Fruit fly (Drosophila melanogaster) whole organism, embryonic: ENCODE data around the gene Gdi.
A peak's percentile ranks its signal among the peaks of the same experiment; 100 is the strongest.

Experiments
- Adf1 ChIP-seq: fragments of 200-800 bp; sonication (Bioruptor generic); IDR thresholded peaks from 2 replicates; pipeline ENCODE4 v1.3.6; 2022; ENCODE audit warnings: missing biosample characterization, missing genetic modification characterization
- CG10209 ChIP-seq: fragments of 200-800 bp; sonication (Bioruptor generic); optimal IDR thresholded peaks from 3 replicates; lab custom pipeline; 2017; ENCODE audit warnings: missing biosample characterization, mild to moderate bottlenecking, missing genetic modification characterization, missing genetic modification reagents
- CG1024 ChIP-seq: fragments of 200-800 bp; sonication (Bioruptor generic); IDR thresholded peaks from 2 replicates; pipeline ENCODE4 v1.3.6; 2022; ENCODE audit warnings: missing biosample characterization, missing genetic modification characterization
- CG10366 ChIP-seq: fragments of 200-800 bp; sonication (Bioruptor generic); IDR thresholded peaks from 2 replicates; pipeline ENCODE4 v1.3.6; 2022; ENCODE audit warnings: missing biosample characterization, missing genetic modification characterization
- CG12659 ChIP-seq: fragments of 200-800 bp; sonication (Bioruptor generic); optimal IDR thresholded peaks from 3 replicates; lab custom pipeline; 2017; ENCODE audit warnings: mild to moderate bottlenecking, missing biosample characterization, missing genetic modification reagents, missing genetic modification characterization
- CG17385 ChIP-seq: fragments of 200-800 bp; sonication (Bioruptor generic); optimal IDR thresholded peaks from 3 replicates; lab custom pipeline; 2018; ENCODE audit warnings: missing biosample characterization, mild to moderate bottlenecking, missing genetic modification characterization
- CG18619 ChIP-seq: fragments of 200-800 bp; sonication (Bioruptor generic); optimal IDR thresholded peaks from 3 replicates; lab custom pipeline; 2017; ENCODE audit warnings: missing biosample characterization, mild to moderate bottlenecking, missing genetic modification characterization
- CG2202 ChIP-seq: fragments of 200-800 bp; sonication (Bioruptor generic); optimal IDR thresholded peaks from 2 replicates; lab custom pipeline; 2018; ENCODE audit warnings: missing biosample characterization, mild to moderate bottlenecking, missing genetic modification characterization
- CG30403 ChIP-seq: fragments of 200-800 bp; sonication (Bioruptor generic); optimal IDR thresholded peaks from 3 replicates; lab custom pipeline; 2016; ENCODE audit warnings: missing biosample characterization, missing genetic modification characterization
- CG3281 ChIP-seq: fragments of 200-800 bp; sonication (Bioruptor generic); optimal IDR thresholded peaks from 3 replicates; lab custom pipeline; 2017; ENCODE audit warnings: missing biosample characterization, mild to moderate bottlenecking, missing genetic modification characterization
- CG3995 ChIP-seq: fragments of 200-800 bp; sonication (Bioruptor generic); optimal IDR thresholded peaks from 3 replicates; lab custom pipeline; 2016; ENCODE audit warnings: missing biosample characterization, missing genetic modification characterization
- CG4820 ChIP-seq: fragments of 200-800 bp; sonication (Bioruptor generic); optimal IDR thresholded peaks from 3 replicates; lab custom pipeline; 2016; ENCODE audit warnings: missing biosample characterization, missing genetic modification characterization
- CG6813 ChIP-seq: fragments of 200-800 bp; sonication (Bioruptor generic); optimal IDR thresholded peaks from 2 replicates; lab custom pipeline; 2017; ENCODE audit warnings: missing biosample characterization, missing genetic modification characterization, mild to moderate bottlenecking, moderate library complexity, missing genetic modification reagents
- CG8765 ChIP-seq: fragments of 200-800 bp; sonication (Bioruptor generic); IDR thresholded peaks from 2 replicates; pipeline ENCODE4 v1.3.6; 2022; ENCODE audit warnings: missing biosample characterization, missing genetic modification characterization
- CG9609 ChIP-seq: fragments of 200-800 bp; sonication (Bioruptor generic); optimal IDR thresholded peaks from 3 replicates; lab custom pipeline; 2016; ENCODE audit warnings: missing biosample characterization, missing genetic modification characterization
- D ChIP-seq, 2 experiments: fragments of 200-800 bp in 1 of 2; fragments of >200 bp in 1 of 2; sonication (Bioruptor generic) in 1 of 2; optimal IDR thresholded peaks; 2 replicates in 1 of 2; 3 replicates in 1 of 2; lab custom pipeline; 2017; ENCODE audit warnings: mild to moderate bottlenecking in 1 of 2, missing biosample characterization in 1 of 2, missing genetic modification characterization in 1 of 2, missing genetic modification reagents in 1 of 2
- Dip2 ChIP-seq: fragments of 200-800 bp; sonication (Bioruptor generic); IDR thresholded peaks from 2 replicates; pipeline ENCODE4 v1.3.6; 2022; ENCODE audit warnings: missing biosample characterization, missing genetic modification characterization
- Drgx ChIP-seq: fragments of 200-800 bp; sonication (Bioruptor generic); IDR thresholded peaks from 2 replicates; pipeline ENCODE4 v1.3.6; 2022; ENCODE audit warnings: missing biosample characterization, missing genetic modification characterization
- E2f1 ChIP-seq: fragments of 200-800 bp; sonication (Bioruptor generic); IDR thresholded peaks from 2 replicates; pipeline ENCODE4 v1.3.6; 2022; ENCODE audit warnings: missing biosample characterization, missing genetic modification characterization
- HLH54F ChIP-seq: fragments of 200-800 bp; sonication (Bioruptor generic); optimal IDR thresholded peaks from 3 replicates; lab custom pipeline; 2016; ENCODE audit warnings: missing biosample characterization, missing genetic modification characterization
- Hand ChIP-seq: fragments of 200-800 bp; sonication (Bioruptor generic); optimal IDR thresholded peaks from 2 replicates; lab custom pipeline; 2017; ENCODE audit warnings: mild to moderate bottlenecking, missing biosample characterization, missing genetic modification reagents, missing genetic modification characterization
- Mad ChIP-seq: fragments of 200-800 bp; sonication (Bioruptor generic); optimal IDR thresholded peaks from 2 replicates; lab custom pipeline; 2016; ENCODE audit warnings: missing biosample characterization, missing genetic modification characterization
- Meics ChIP-seq: fragments of 200-800 bp; sonication (Bioruptor generic); optimal IDR thresholded peaks from 2 replicates; lab custom pipeline; 2017; ENCODE audit warnings: missing biosample characterization, mild to moderate bottlenecking, missing genetic modification characterization
- NC2α ChIP-seq: fragments of 200-800 bp; sonication (Bioruptor generic); optimal IDR thresholded peaks from 2 replicates; lab custom pipeline; 2016; ENCODE audit warnings: missing biosample characterization, missing genetic modification characterization
- Neu2 ChIP-seq: fragments of 200-800 bp; sonication (Bioruptor generic); optimal IDR thresholded peaks from 3 replicates; lab custom pipeline; 2016; ENCODE audit warnings: missing biosample characterization, missing genetic modification characterization, borderline replicate concordance
- Oaz ChIP-seq: fragments of 200-800 bp; sonication (Bioruptor generic); IDR thresholded peaks from 2 replicates; pipeline ENCODE4 v1.3.6; 2022; ENCODE audit warnings: missing biosample characterization, missing genetic modification characterization
- Ravus ChIP-seq: fragments of 200-800 bp; sonication (Bioruptor generic); IDR thresholded peaks from 2 replicates; pipeline ENCODE4 v1.3.6; 2022; ENCODE audit warnings: missing biosample characterization, missing genetic modification characterization
- Scr ChIP-seq: fragments of 200-800 bp; sonication (Bioruptor generic); IDR thresholded peaks from 2 replicates; pipeline ENCODE4 v1.3.6; 2022; ENCODE audit warnings: missing biosample characterization, missing genetic modification characterization; ENCODE audit not compliant: partially characterized antibody
- Sox102F ChIP-seq: fragments of 200-800 bp; sonication (Bioruptor generic); optimal IDR thresholded peaks from 2 replicates; lab custom pipeline; 2018; ENCODE audit warnings: missing biosample characterization, mild to moderate bottlenecking, missing genetic modification characterization, moderate library complexity
- Vsx1 ChIP-seq: fragments of 200-800 bp; sonication (Bioruptor generic); optimal IDR thresholded peaks from 2 replicates; lab custom pipeline; 2017; ENCODE audit warnings: missing biosample characterization, mild to moderate bottlenecking, missing genetic modification characterization, missing genetic modification reagents
- ato ChIP-seq: fragments of 200-800 bp; sonication (Bioruptor generic); IDR thresholded peaks from 2 replicates; pipeline ENCODE4 v1.3.6; 2022; ENCODE audit warnings: missing biosample characterization, missing genetic modification characterization; ENCODE audit not compliant: partially characterized antibody
- crc ChIP-seq: fragments of 200-800 bp; sonication (Bioruptor generic); optimal IDR thresholded peaks from 2 replicates; lab custom pipeline; 2016; ENCODE audit warnings: missing biosample characterization, missing genetic modification characterization
- dysf ChIP-seq: fragments of 200-800 bp; sonication (Bioruptor generic); IDR thresholded peaks from 3 replicates; pipeline ENCODE4 v1.3.6; 2022; ENCODE audit warnings: missing biosample characterization, missing genetic modification characterization
- ftz-f1 ChIP-seq: fragments of 200-800 bp; sonication (Bioruptor generic); optimal IDR thresholded peaks from 2 replicates; lab custom pipeline; 2016; ENCODE audit warnings: missing biosample characterization, missing genetic modification characterization
- grn ChIP-seq: fragments of 200-800 bp; sonication (Bioruptor generic); optimal IDR thresholded peaks from 3 replicates; lab custom pipeline; 2017; ENCODE audit warnings: missing biosample characterization, missing genetic modification characterization
- jumu ChIP-seq: fragments of 200-800 bp; sonication (Bioruptor generic); optimal IDR thresholded peaks from 3 replicates; lab custom pipeline; 2016; ENCODE audit warnings: missing biosample characterization, missing genetic modification characterization
- lmd ChIP-seq: fragments of 200-800 bp; sonication (Bioruptor generic); IDR thresholded peaks from 2 replicates; pipeline ENCODE4 v1.3.6; 2022; ENCODE audit warnings: missing biosample characterization, missing genetic modification characterization
- luna ChIP-seq: fragments of 200-800 bp; sonication (Bioruptor generic); optimal IDR thresholded peaks from 2 replicates; lab custom pipeline; 2016; ENCODE audit warnings: missing biosample characterization, missing genetic modification characterization
- nau ChIP-seq: fragments of 200-800 bp; sonication (Bioruptor generic); optimal IDR thresholded peaks from 3 replicates; lab custom pipeline; 2017; ENCODE audit warnings: missing biosample characterization, mild to moderate bottlenecking, missing genetic modification characterization, missing genetic modification reagents
- otp ChIP-seq: fragments of 200-800 bp; sonication (Bioruptor generic); IDR thresholded peaks from 3 replicates; pipeline ENCODE4, ENCODE4 v1.3.6; 2022; ENCODE audit warnings: missing biosample characterization, missing genetic modification characterization
- pfk ChIP-seq: fragments of 200-800 bp; sonication (Bioruptor generic); optimal IDR thresholded peaks from 2 replicates; lab custom pipeline; 2018; ENCODE audit warnings: missing biosample characterization, mild to moderate bottlenecking, missing genetic modification characterization, moderate library complexity
- psq ChIP-seq: fragments of 200-800 bp; sonication (Bioruptor generic); optimal IDR thresholded peaks from 2 replicates; lab custom pipeline; 2017; ENCODE audit warnings: missing biosample characterization, missing genetic modification characterization
- pum ChIP-seq: fragments of 200-800 bp; sonication (Bioruptor generic); optimal IDR thresholded peaks from 2 replicates; lab custom pipeline; 2016; ENCODE audit warnings: missing biosample characterization, missing genetic modification characterization
- rib ChIP-seq: fragments of 200-800 bp; sonication (Bioruptor generic); IDR thresholded peaks from 2 replicates; pipeline ENCODE4 v1.3.6; 2022; ENCODE audit warnings: missing biosample characterization, missing genetic modification characterization
- row ChIP-seq: fragments of 200-800 bp; sonication (Bioruptor generic); IDR thresholded peaks from 3 replicates; pipeline ENCODE4 v1.3.6; 2022; ENCODE audit warnings: missing biosample characterization, missing genetic modification characterization
- sna ChIP-seq: fragments of 200-800 bp; sonication (Bioruptor generic); IDR thresholded peaks from 2 replicates; pipeline ENCODE4 v1.3.6; 2022; ENCODE audit warnings: missing biosample characterization, missing genetic modification characterization; ENCODE audit not compliant: partially characterized antibody
- sug ChIP-seq: fragments of 200-800 bp; optimal IDR thresholded peaks from 2 replicates; lab custom pipeline; 2019; ENCODE audit warnings: missing biosample characterization, mild to moderate bottlenecking, missing genetic modification characterization, moderate library complexity
- tll ChIP-seq, 2 experiments: fragments of 200-800 bp in 1 of 2; fragments of >200 bp in 1 of 2; sonication (Bioruptor generic) in 1 of 2; optimal IDR thresholded peaks; 2 replicates each; lab custom pipeline; 2017 to 2019; ENCODE audit warnings: missing biosample characterization in 2 of 2, missing genetic modification characterization in 2 of 2, mild to moderate bottlenecking in 1 of 2, moderate library complexity in 1 of 2
- vnd ChIP-seq: fragments of 200-800 bp; sonication (Bioruptor generic); IDR thresholded peaks from 3 replicates; pipeline ENCODE4 v1.3.6; 2022; ENCODE audit warnings: missing biosample characterization, missing genetic modification characterization; ENCODE audit not compliant: partially characterized antibody

Gdi gene

DNA sequence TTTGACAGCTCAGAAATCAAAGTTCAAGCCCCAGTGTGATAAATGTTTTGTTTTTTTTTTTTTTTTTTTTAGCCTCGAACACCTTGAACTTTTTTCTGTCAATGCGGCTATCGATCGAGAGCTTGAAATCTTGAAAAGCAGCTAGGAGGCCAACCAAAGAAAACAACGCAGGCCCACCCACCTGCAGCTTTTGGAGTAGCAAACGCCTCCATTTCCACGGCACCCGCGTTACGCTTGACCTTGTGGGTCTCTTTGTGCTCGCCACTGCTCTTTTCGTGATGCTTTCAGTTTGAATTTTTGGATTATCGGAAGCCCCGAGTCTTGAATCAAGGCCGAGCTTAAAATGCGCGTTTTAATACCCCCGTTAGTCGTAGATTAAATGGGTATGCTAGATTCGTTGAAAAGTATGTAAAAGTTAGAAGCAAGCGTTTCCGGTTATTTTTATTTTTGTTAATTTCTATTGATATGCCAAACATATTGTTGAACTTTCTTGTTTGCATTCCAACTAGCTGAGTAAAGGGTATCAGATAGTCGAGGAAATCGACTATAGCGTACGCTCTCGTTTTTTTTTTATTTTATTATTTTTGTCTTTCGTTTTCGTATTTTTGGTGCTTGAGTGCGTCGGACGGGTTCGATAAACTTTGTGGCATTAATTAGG is 8.2 kb upstream of the Gdi start (continued):
- TF ChIP-seq CG18619 (GFP tag; lab: Kevin White, UChicago) (peak; percentile 59), D (optimal IDR thresholded peaks at IDR 0.05; lab: Kevin White, UChicago) (no peak), D (GFP tag; optimal IDR thresholded peaks at IDR 0.05; lab: Kevin White, UChicago) (peak; percentile 30), pum (GFP tag; lab: Kevin White, UChicago) (peak; percentile 22), CG8765 (GFP tag; lab: Robert Waterston, UW) (no peak), vnd (GFP tag; lab: Robert Waterston, UW) (no peak), E2f1 (peak; percentile 79), CG1024 (GFP tag; lab: Robert Waterston, UW) (peak; percentile 71), CG3995 (GFP tag; lab: Kevin White, UChicago) (no peak), sna (no peak), CG3281 (GFP tag; lab: Kevin White, UChicago) (no peak), ftz-f1 (GFP tag; lab: Kevin White, UChicago) (peak; percentile 86), CG17385 (peak; percentile 77), CG12659 (GFP tag; lab: Kevin White, UChicago) (peak; percentile 82), CG10366 (GFP tag; lab: Robert Waterston, UW) (peak; percentile 82), luna (GFP tag; lab: Kevin White, UChicago) (no peak), CG9609 (no peak), HLH54F (peak; percentile 18), lmd (peak; percentile 80), Vsx1 (peak; percentile 61), dysf (peak; percentile 89; the same call in 2 of the 3 replicates), otp (GFP tag; lab: Robert Waterston, UW) (peak; percentile 63; the same call in 1 of the 3 replicates), Mad (peak; percentile 44), grn (GFP tag; lab: Kevin White, UChicago) (no peak), tll (GFP tag; optimal IDR thresholded peaks at IDR 0.05; lab: Kevin White, UChicago) (no peak), Meics (peak; percentile 65), Ravus (GFP tag; lab: Robert Waterston, UW) (peak; percentile 34), Adf1 (GFP tag; lab: Robert Waterston, UW) (peak; percentile 36), CG2202 (tag; lab: Kevin White, UChicago) (no peak), crc (GFP tag; lab: Kevin White, UChicago) (no peak), Scr (no peak), CG30403 (GFP tag; lab: Kevin White, UChicago) (peak; percentile 82), sug (peak; percentile 17), psq (peak; percentile 28), Dip2 (GFP tag; lab: Robert Waterston, UW) (no peak), Neu2 (GFP tag; lab: Kevin White, UChicago) (no peak), nau (GFP tag; lab: Kevin White, UChicago) (no peak), jumu (GFP tag; lab: Kevin White, UChicago) (peak; percentile 19), row (GFP tag; lab: Robert Waterston, UW) (peak; percentile 88), Drgx (peak; percentile 43; the same call in 1 of the 2 replicates), NC2α (no peak), CG10209 (peak; percentile 67), CG4820 (GFP tag; lab: Kevin White, UChicago) (peak; percentile 26), rib (GFP tag; lab: Robert Waterston, UW) (0 out of 2 replicates have a peak, but pooled peaks have one; percentile 32), pfk (no peak), Hand (GFP tag; lab: Kevin White, UChicago) (no peak), ato (GFP tag; lab: Robert Waterston, UW) (no peak), Sox102F (GFP tag; lab: Kevin White, UChicago) (peak; percentile 91), CG6813 (no peak), Oaz (GFP tag; lab: Robert Waterston, UW) (peak; percentile 67; the same call in 1 of the 2 replicates)
